Worm (Caenorhabditis elegans): ENCODE measurements around the gene C35A5.5.

DNA sequence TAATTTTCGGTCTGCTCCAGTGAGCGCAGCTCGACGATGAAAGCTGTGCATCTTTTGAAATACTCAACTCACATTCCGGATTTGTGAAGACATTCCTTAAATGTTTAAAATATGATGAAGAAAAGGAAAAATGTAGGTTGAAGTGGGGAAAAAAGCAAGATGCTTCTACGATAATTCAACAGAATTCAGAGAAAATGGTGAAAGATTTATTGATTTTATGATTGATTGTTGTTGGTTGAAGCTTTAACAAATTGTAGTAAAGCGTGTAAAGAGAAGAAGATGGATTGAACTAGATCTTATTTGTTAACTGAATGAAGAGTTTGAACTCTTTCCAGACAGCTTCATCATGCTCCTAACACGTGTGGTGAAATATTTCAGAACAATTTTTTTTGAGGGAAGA, 15.7 kb upstream of the C35A5.5 start, which contains the start of gene ncx-5:
- no peak for TF ChIP-seq dpl-1 (GFP tag; optimal IDR thresholded peaks at IDR 0.05)
- no peak for TF ChIP-seq sox-4 (tag; optimal IDR thresholded peaks at IDR 0.05)
- TF ChIP-seq ama-1 (optimal IDR thresholded peaks at IDR 0.05): no peak
- TF ChIP-seq nhr-76 (tag; optimal IDR thresholded peaks at IDR 0.05): no peak
- TF ChIP-seq elt-3 (tag; optimal IDR thresholded peaks at IDR 0.05): no peak
- TF ChIP-seq mep-1 (tag; optimal IDR thresholded peaks at IDR 0.05): no peak
- no peak for TF ChIP-seq grh-1 (GFP tag; IDR thresholded peaks at IDR 0.05)
- no peak for TF ChIP-seq ceh-88 (GFP tag; IDR thresholded peaks at IDR 0.05)

Measured in whole organism, L1 larva.